Fruit fly (Drosophila melanogaster) whole organism, embryonic: ENCODE data around the gene CG42812.

ENCODE experiments used
- BtbVII ChIP-seq: fragments of 200-800 bp; sonication (Bioruptor generic); optimal IDR thresholded peaks from 3 replicates; lab custom pipeline; 2017; ENCODE audit warnings: missing biosample characterization, mild to moderate bottlenecking, missing genetic modification characterization
- CG13123 ChIP-seq: fragments of 200-800 bp; sonication (Bioruptor generic); optimal IDR thresholded peaks from 2 replicates; lab custom pipeline; 2016; ENCODE audit warnings: missing biosample characterization, missing genetic modification characterization
- CG13894 ChIP-seq: fragments of 200-800 bp; sonication (Bioruptor generic); optimal IDR thresholded peaks from 3 replicates; lab custom pipeline; 2018; ENCODE audit warnings: missing biosample characterization, mild to moderate bottlenecking, missing genetic modification characterization, moderate library complexity
- CG14441 ChIP-seq: fragments of 200-800 bp; sonication (Bioruptor generic); IDR thresholded peaks from 2 replicates; pipeline ENCODE4 v1.3.6; 2022; ENCODE audit warnings: missing biosample characterization, missing genetic modification characterization
- CG14667 ChIP-seq: fragments of 200-800 bp; sonication (Bioruptor generic); IDR thresholded peaks from 2 replicates; pipeline ENCODE4 v1.3.6; 2022; ENCODE audit warnings: missing biosample characterization, missing genetic modification characterization
- CG14710 ChIP-seq: fragments of 200-800 bp; sonication (Bioruptor generic); optimal IDR thresholded peaks from 3 replicates; lab custom pipeline; 2019; ENCODE audit warnings: missing biosample characterization, mild to moderate bottlenecking, missing genetic modification characterization, moderate library complexity
- CG15073 ChIP-seq: fragments of 200-800 bp; sonication (Bioruptor generic); optimal IDR thresholded peaks from 2 replicates; lab custom pipeline; 2016; ENCODE audit warnings: missing biosample characterization, missing genetic modification characterization
- CG1602 ChIP-seq: fragments of 200-800 bp; sonication (Bioruptor generic); optimal IDR thresholded peaks from 3 replicates; lab custom pipeline; 2016; ENCODE audit warnings: missing biosample characterization, missing genetic modification characterization
- CG17359 ChIP-seq: fragments of 200-800 bp; sonication (Bioruptor generic); optimal IDR thresholded peaks from 3 replicates; lab custom pipeline; 2018; ENCODE audit warnings: missing biosample characterization, mild to moderate bottlenecking, missing genetic modification characterization, moderate library complexity
- CG17385 ChIP-seq: fragments of 200-800 bp; sonication (Bioruptor generic); optimal IDR thresholded peaks from 3 replicates; lab custom pipeline; 2018; ENCODE audit warnings: missing biosample characterization, mild to moderate bottlenecking, missing genetic modification characterization
- CG17829 ChIP-seq: fragments of 200-800 bp; optimal IDR thresholded peaks from 2 replicates; lab custom pipeline; 2019; ENCODE audit warnings: missing biosample characterization, mild to moderate bottlenecking, missing genetic modification characterization, moderate library complexity
- CG18619 ChIP-seq: fragments of 200-800 bp; sonication (Bioruptor generic); optimal IDR thresholded peaks from 3 replicates; lab custom pipeline; 2017; ENCODE audit warnings: missing biosample characterization, mild to moderate bottlenecking, missing genetic modification characterization
- CG2199 ChIP-seq: fragments of 200-800 bp; sonication (Bioruptor generic); IDR thresholded peaks from 3 replicates; pipeline ENCODE4 v1.3.6; 2022; ENCODE audit warnings: missing biosample characterization, missing genetic modification characterization
- CG4820 ChIP-seq: fragments of 200-800 bp; sonication (Bioruptor generic); optimal IDR thresholded peaks from 3 replicates; lab custom pipeline; 2016; ENCODE audit warnings: missing biosample characterization, missing genetic modification characterization
- CG6791 ChIP-seq: fragments of 200-800 bp; sonication (Bioruptor generic); IDR thresholded peaks from 3 replicates; pipeline ENCODE4 v1.3.6; 2022; ENCODE audit warnings: missing biosample characterization, missing genetic modification characterization; ENCODE audit not compliant: partially characterized antibody
- CG7372 ChIP-seq: fragments of 200-800 bp; sonication (Bioruptor generic); IDR thresholded peaks from 2 replicates; pipeline ENCODE4 v1.3.6; 2022; ENCODE audit warnings: missing biosample characterization, missing genetic modification characterization
- CG7745 ChIP-seq: fragments of 200-800 bp; sonication (Bioruptor generic); optimal IDR thresholded peaks from 2 replicates; lab custom pipeline; 2018; ENCODE audit warnings: missing biosample characterization, mild to moderate bottlenecking, missing genetic modification characterization, moderate library complexity
- CG9215 ChIP-seq: fragments of 200-800 bp; sonication (Bioruptor generic); IDR thresholded peaks from 2 replicates; pipeline ENCODE4 v1.3.6; 2022; ENCODE audit warnings: missing biosample characterization, missing genetic modification characterization
- CHES-1-like ChIP-seq: fragments of 200-800 bp; sonication (Bioruptor generic); optimal IDR thresholded peaks from 2 replicates; lab custom pipeline; 2016; ENCODE audit warnings: missing biosample characterization, missing genetic modification characterization
- Dad ChIP-seq: fragments of 200-800 bp; sonication (Bioruptor generic); optimal IDR thresholded peaks from 3 replicates; lab custom pipeline; 2016; ENCODE audit warnings: missing biosample characterization, missing genetic modification characterization
- Dek ChIP-seq: fragments of 200-800 bp; sonication (Bioruptor generic); optimal IDR thresholded peaks from 3 replicates; lab custom pipeline; 2019; ENCODE audit warnings: missing biosample characterization, mild to moderate bottlenecking, missing genetic modification characterization, moderate library complexity
- E2f1 ChIP-seq: fragments of 200-800 bp; sonication (Bioruptor generic); IDR thresholded peaks from 2 replicates; pipeline ENCODE4 v1.3.6; 2022; ENCODE audit warnings: missing biosample characterization, missing genetic modification characterization
- Ets65A ChIP-seq: fragments of 200-800 bp; sonication (Bioruptor generic); peaks from one replicate; lab custom pipeline; 2016; ENCODE audit warnings: missing biosample characterization, missing genetic modification characterization
- GATAe ChIP-seq: fragments of 200-800 bp; sonication (Bioruptor generic); conservative IDR thresholded peaks from 2 replicates; pipeline ENCODE4 v1.3.6; 2022; ENCODE audit warnings: missing biosample characterization, missing genetic modification characterization
- Hsf ChIP-seq: fragments of 200-800 bp; sonication (Bioruptor generic); optimal IDR thresholded peaks from 3 replicates; lab custom pipeline; 2016; ENCODE audit warnings: missing biosample characterization, missing genetic modification characterization
- Myb ChIP-seq: fragments of 200-800 bp; sonication (Bioruptor generic); optimal IDR thresholded peaks from 2 replicates; lab custom pipeline; 2016; ENCODE audit warnings: missing biosample characterization, missing genetic modification characterization
- NC2α ChIP-seq: fragments of 200-800 bp; sonication (Bioruptor generic); optimal IDR thresholded peaks from 2 replicates; lab custom pipeline; 2016; ENCODE audit warnings: missing biosample characterization, missing genetic modification characterization
- PHDP ChIP-seq: fragments of 200-800 bp; sonication (Bioruptor generic); optimal IDR thresholded peaks from 3 replicates; lab custom pipeline; 2018; ENCODE audit warnings: missing biosample characterization, mild to moderate bottlenecking, missing genetic modification characterization, moderate library complexity
- esg ChIP-seq: fragments of 200-800 bp; sonication (Bioruptor generic); conservative IDR thresholded peaks from 2 replicates; pipeline ENCODE4 v1.3.6; 2022; ENCODE audit warnings: missing biosample characterization, missing genetic modification characterization
- fd102C ChIP-seq: fragments of 200-800 bp; sonication (Bioruptor generic); optimal IDR thresholded peaks from 2 replicates; lab custom pipeline; 2018; ENCODE audit warnings: missing biosample characterization, mild to moderate bottlenecking, missing genetic modification characterization, moderate library complexity
- fru ChIP-seq: fragments of >200 bp; optimal IDR thresholded peaks from 2 replicates; lab custom pipeline; 2017
- kay ChIP-seq: fragments of 200-800 bp; sonication (Bioruptor generic); optimal IDR thresholded peaks from 2 replicates; lab custom pipeline; 2016; ENCODE audit warnings: missing biosample characterization, missing genetic modification characterization
- nom ChIP-seq: fragments of 200-800 bp; sonication (Bioruptor generic); optimal IDR thresholded peaks from 2 replicates; lab custom pipeline; 2017; ENCODE audit warnings: missing biosample characterization, missing genetic modification characterization, mild to moderate bottlenecking, moderate library complexity, missing genetic modification reagents
- pnt ChIP-seq: fragments of 200-800 bp; sonication (Bioruptor generic); optimal IDR thresholded peaks from 3 replicates; lab custom pipeline; 2016; ENCODE audit warnings: missing biosample characterization, missing genetic modification characterization
- ro ChIP-seq: fragments of 200-800 bp; sonication (Bioruptor generic); IDR thresholded peaks from 2 replicates; pipeline ENCODE4 v1.3.6; 2022; ENCODE audit warnings: missing biosample characterization, missing genetic modification characterization
- tio ChIP-seq: fragments of 200-800 bp; sonication (Bioruptor generic); optimal IDR thresholded peaks from 2 replicates; lab custom pipeline; 2017; ENCODE audit warnings: missing biosample characterization, missing genetic modification characterization, inconsistent platforms

CG42812 gene

DNA sequence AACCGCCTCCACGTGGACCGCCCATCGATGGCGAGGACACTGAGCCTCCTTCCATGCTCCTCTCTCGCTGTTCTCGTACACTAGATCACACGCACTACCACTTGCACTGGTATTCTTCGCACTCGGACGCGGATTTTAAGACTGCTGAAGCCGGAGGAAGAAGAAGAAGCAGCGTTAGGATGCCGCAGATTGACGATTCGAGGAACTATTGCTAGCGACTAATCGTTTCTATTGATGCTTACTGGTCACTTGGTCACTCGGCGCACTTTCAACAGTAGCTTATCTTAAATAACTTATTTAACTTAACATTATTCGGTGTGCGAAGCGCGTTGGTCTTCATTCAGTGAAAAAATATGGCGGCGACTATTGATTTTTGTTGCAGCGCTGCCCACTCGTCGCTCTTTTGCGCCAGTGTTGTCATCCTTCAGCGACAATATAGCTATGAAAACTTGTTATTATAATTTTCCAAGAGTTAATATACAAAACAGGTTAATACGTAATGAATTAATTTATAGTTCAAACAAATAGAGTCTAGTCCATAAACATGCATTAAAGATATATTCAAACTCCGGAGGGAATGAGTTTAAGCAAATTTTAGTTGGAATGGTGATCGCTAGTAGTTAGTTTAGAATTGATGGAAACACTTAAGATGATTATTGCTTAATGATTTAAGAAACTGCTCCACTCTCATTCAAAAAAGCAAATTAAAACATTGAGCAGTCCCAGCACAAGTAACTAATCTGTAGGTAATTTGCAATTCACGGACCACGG lies 19.4 kb downstream of the CG42812 start, which contains the start of the genes CG5746 and CG6454 (continued):
- TF ChIP-seq E2f1 (GFP tag; lab: Robert Waterston, UW) (0 out of 2 replicates have a peak, but pooled peaks have one; percentile 19), Dek (tag; lab: Kevin White, UChicago) (peak; percentile 42), CG14710 (tag; lab: Kevin White, UChicago) (peak; percentile 86), CG4820 (peak; percentile 55), nom (GFP tag; lab: Kevin White, UChicago) (no peak), NC2α (GFP tag; lab: Kevin White, UChicago) (peak; percentile 29), CG15073 (GFP tag; lab: Kevin White, UChicago) (no peak), GATAe (no peak), Myb (GFP tag; lab: Kevin White, UChicago) (peak; percentile 48), Dad (GFP tag; lab: Kevin White, UChicago) (no peak), CG18619 (GFP tag; lab: Kevin White, UChicago) (peak; percentile 62), CG14667 (GFP tag; lab: Robert Waterston, UW) (no peak), pnt (GFP tag; lab: Kevin White, UChicago) (peak; percentile 14)

DNA sequence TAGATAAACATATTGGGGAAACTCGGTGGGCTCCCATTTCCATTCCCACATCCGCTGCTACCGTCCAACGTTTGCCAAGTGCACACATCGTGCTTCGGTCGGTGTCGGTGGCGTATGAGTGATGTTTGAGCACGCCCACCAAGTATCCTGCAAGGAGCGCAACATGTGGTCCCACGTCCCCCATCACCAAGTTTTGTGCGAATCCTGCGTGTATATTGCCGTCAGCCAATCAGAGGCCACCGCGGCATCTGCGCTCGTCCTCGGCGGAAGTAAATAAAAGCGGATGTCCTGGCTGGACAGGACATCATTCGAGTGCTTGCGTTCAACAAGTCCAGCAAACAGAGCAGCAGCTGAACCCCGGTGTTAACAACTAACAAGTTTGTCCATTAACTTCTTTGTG lies 26.7 kb downstream of the CG42812 start, which contains the start of gene Ms:
TSS of gene Ms (plus strand) at position 301 of the 400 bp plus-strand sequence.
- TF ChIP-seq CG6791: no peak
- no peak for TF ChIP-seq esg
- TF ChIP-seq CG17829 (tag; lab: Kevin White, UChicago): no peak
- TF ChIP-seq BtbVII (GFP tag; lab: Kevin White, UChicago): no peak
- 0 out of 2 replicates have a peak, but pooled peaks have one; percentile 12 for TF ChIP-seq CG7372
- no peak for TF ChIP-seq CG14441
- TF ChIP-seq fd102C (GFP tag; lab: Kevin White, UChicago): no peak
- TF ChIP-seq CG2199 (GFP tag; lab: Robert Waterston, UW): no peak

- TF ChIP-seq Hsf (no peak), PHDP (tag; lab: Kevin White, UChicago) (no peak), CG9215 (GFP tag; lab: Robert Waterston, UW) (no peak), fru (lab: Kevin White, UChicago) (no peak), CG17385 (GFP tag; lab: Kevin White, UChicago) (no peak), kay (no peak), CHES-1-like (no peak), tio (GFP tag; lab: Kevin White, UChicago) (no peak), CG1602 (GFP tag; lab: Kevin White, UChicago) (no peak), Ets65A (no peak), CG17359 (no peak), CG7745 (no peak), BtbVII (GFP tag; lab: Kevin White, UChicago) (no peak), ro (no peak), CG13123 (GFP tag; lab: Kevin White, UChicago) (no peak), CG13894 (tag; lab: Kevin White, UChicago) (no peak)
These were observed 31.3 kb downstream of the CG42812 start, which contains the start of gene CG6432 for dm6 chr3R:24336622-24337021. Gene CG6432, plus strand, starts transcription at chr3R:24336922.
